Fruit fly (Drosophila melanogaster): ENCODE measurements around the gene CG9514.

dm6 chrX:14883993-14884392, 12.7 kb downstream of the CG9514 start:
- TF ChIP-seq CTCF (optimal IDR thresholded peaks at IDR 0.05) = no peak
- no peak for TF ChIP-seq CG8478 (optimal IDR thresholded peaks at IDR 0.05)

All from S2 (cell line).